Fruit fly (Drosophila melanogaster): ENCODE measurements around the gene CG33177.

Gene CG33177

dm6 chrX:15066374-15067057 lies 14.7 kb upstream of the CG33177 start, which contains the start of the genes opm and dob (continued):
- TF ChIP-seq Trl (optimal IDR thresholded peaks at IDR 0.05) (no peak), Trl (GFP tag; optimal IDR thresholded peaks at IDR 0.05) (no peak), CG2678 (tag; optimal IDR thresholded peaks at IDR 0.05) (no peak), gcm (GFP tag; optimal IDR thresholded peaks at IDR 0.05) (no peak), lbe (GFP tag; optimal IDR thresholded peaks at IDR 0.05) (no peak), CG9727 (GFP tag; optimal IDR thresholded peaks at IDR 0.05) (no peak), phol (tag; optimal IDR thresholded peaks at IDR 0.05) (peak; percentile 68), Asciz (GFP tag; optimal IDR thresholded peaks at IDR 0.05) (no peak), seq (GFP tag; IDR thresholded peaks at IDR 0.05) (no peak), CG16815 (GFP tag; optimal IDR thresholded peaks at IDR 0.05) (no peak), Fer2 (tag; optimal IDR thresholded peaks at IDR 0.05) (no peak), CG10274 (GFP tag; optimal IDR thresholded peaks at IDR 0.05) (no peak), Nf-YC (tag; optimal IDR thresholded peaks at IDR 0.05) (peak; percentile 46), CG1647 (GFP tag; optimal IDR thresholded peaks at IDR 0.05) (no peak), Camta (GFP tag; optimal IDR thresholded peaks at IDR 0.05) (no peak), bbx (GFP tag; IDR thresholded peaks at IDR 0.05; ENCODE audit: partially characterized antibody) (no peak), CG32772 (GFP tag; IDR thresholded peaks at IDR 0.05) (no peak), CkIIα-i1 (GFP tag; IDR thresholded peaks at IDR 0.05) (no peak), sens (GFP tag) (peak; percentile 19), Stat92E (GFP tag; optimal IDR thresholded peaks at IDR 0.05) (no peak), Fer3 (tag; optimal IDR thresholded peaks at IDR 0.05) (no peak), gro (GFP tag; optimal IDR thresholded peaks at IDR 0.05) (no peak), CG18599 (GFP tag; optimal IDR thresholded peaks at IDR 0.05) (no peak), CG17802 (tag; optimal IDR thresholded peaks at IDR 0.05) (no peak), Mes4 (GFP tag; optimal IDR thresholded peaks at IDR 0.05) (no peak), zen (tag; optimal IDR thresholded peaks at IDR 0.05) (peak; percentile 24), CG1832 (GFP tag; optimal IDR thresholded peaks at IDR 0.05) (no peak), knrl (GFP tag; IDR thresholded peaks at IDR 0.05; ENCODE audit: partially characterized antibody) (no peak), CG43689 (GFP tag; IDR thresholded peaks at IDR 0.05) (no peak), B-H2 (GFP tag; optimal IDR thresholded peaks at IDR 0.05) (peak; percentile 0), CG17186 (GFP tag; optimal IDR thresholded peaks at IDR 0.05) (no peak), hbn (GFP tag; IDR thresholded peaks at IDR 0.05; ENCODE audit: partially characterized antibody) (no peak), CG1602 (GFP tag; optimal IDR thresholded peaks at IDR 0.05) (peak; percentile 29), tin (GFP tag; optimal IDR thresholded peaks at IDR 0.05) (no peak), Taf1 (GFP tag; IDR thresholded peaks at IDR 0.05) (no peak), CG10959 (GFP tag; IDR thresholded peaks at IDR 0.05) (no peak), slbo (GFP tag; IDR thresholded peaks at IDR 0.05) (no peak; the same call in 1 of the 2 replicates), her (GFP tag; optimal IDR thresholded peaks at IDR 0.05) (no peak), cad (GFP tag; optimal IDR thresholded peaks at IDR 0.05) (no peak), CG15269 (tag; optimal IDR thresholded peaks at IDR 0.05) (no peak), Mrtf (GFP tag; IDR thresholded peaks at IDR 0.05) (no peak), CG10979 (tag; optimal IDR thresholded peaks at IDR 0.05) (no peak), CG10321 (GFP tag; IDR thresholded peaks at IDR 0.05) (no peak), ap (GFP tag; IDR thresholded peaks at IDR 0.05) (no peak), ind (GFP tag; optimal IDR thresholded peaks at IDR 0.05) (no peak), zen2 (GFP tag; IDR thresholded peaks at IDR 0.05; ENCODE audit: partially characterized antibody) (no peak), B-H1 (GFP tag; IDR thresholded peaks at IDR 0.05) (no peak), bowl (GFP tag; IDR thresholded peaks at IDR 0.05) (no peak), ftz-f1 (GFP tag; optimal IDR thresholded peaks at IDR 0.05) (no peak), dimm (GFP tag; IDR thresholded peaks at IDR 0.05) (no peak), CG6654 (GFP tag; optimal IDR thresholded peaks at IDR 0.05) (no peak)

All from whole organism, embryonic.